Fruit fly (Drosophila melanogaster) whole organism, prepupa: ENCODE results near the gene CG4607.

ENCODE experiments used
- CG16779 ChIP-seq: fragments of 200-800 bp; sonication (Bioruptor generic); optimal IDR thresholded peaks from 3 replicates; lab custom pipeline; 2017; ENCODE audit warnings: missing biosample characterization, mild to moderate bottlenecking, missing genetic modification characterization
- CG3032 ChIP-seq: fragments of 200-800 bp; optimal IDR thresholded peaks from 2 replicates; lab custom pipeline; 2019; ENCODE audit warnings: missing biosample characterization, mild to moderate bottlenecking, missing genetic modification characterization, moderate library complexity
- CG34406 ChIP-seq: fragments of 200-800 bp; sonication (Bioruptor generic); optimal IDR thresholded peaks from 3 replicates; lab custom pipeline; 2016; ENCODE audit warnings: missing biosample characterization, missing genetic modification characterization
- Eip93F ChIP-seq: fragments of 200-800 bp; sonication (Bioruptor generic); optimal IDR thresholded peaks from 2 replicates; lab custom pipeline; 2016; ENCODE audit warnings: missing biosample characterization, mild to moderate bottlenecking, missing genetic modification characterization
- spab ChIP-seq: fragments of 200-800 bp; sonication (Bioruptor generic); optimal IDR thresholded peaks from 2 replicates; lab custom pipeline; 2017; ENCODE audit warnings: missing biosample characterization, mild to moderate bottlenecking, missing genetic modification characterization, missing genetic modification reagents

DNA sequence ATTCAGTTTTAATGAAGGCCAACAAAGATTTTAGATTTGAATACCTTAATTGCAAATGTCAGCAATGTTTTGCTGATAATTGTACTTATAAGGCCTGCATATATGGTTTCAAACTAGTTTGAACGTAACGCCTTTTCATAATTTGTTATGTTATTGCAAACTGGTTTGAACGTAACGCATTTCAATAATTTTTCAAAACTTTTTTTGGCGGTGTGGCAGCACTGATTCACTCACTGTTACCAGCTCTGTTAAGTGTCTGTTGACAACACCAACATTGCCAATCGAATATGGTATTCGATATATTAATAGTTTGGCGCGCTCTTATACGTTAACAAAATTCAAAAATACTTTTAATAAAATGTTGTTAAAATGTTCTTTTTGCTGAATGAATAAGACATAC, 2.6 kb upstream of the CG4607 start:
- TF ChIP-seq Eip93F (GFP tag; lab: Kevin White, UChicago) (no peak), CG3032 (no peak), spab (GFP tag; lab: Kevin White, UChicago) (no peak), CG34406 (no peak), CG16779 (no peak)
